Worm (Caenorhabditis elegans): ENCODE measurements around the gene Y45G12C.1.

DNA sequence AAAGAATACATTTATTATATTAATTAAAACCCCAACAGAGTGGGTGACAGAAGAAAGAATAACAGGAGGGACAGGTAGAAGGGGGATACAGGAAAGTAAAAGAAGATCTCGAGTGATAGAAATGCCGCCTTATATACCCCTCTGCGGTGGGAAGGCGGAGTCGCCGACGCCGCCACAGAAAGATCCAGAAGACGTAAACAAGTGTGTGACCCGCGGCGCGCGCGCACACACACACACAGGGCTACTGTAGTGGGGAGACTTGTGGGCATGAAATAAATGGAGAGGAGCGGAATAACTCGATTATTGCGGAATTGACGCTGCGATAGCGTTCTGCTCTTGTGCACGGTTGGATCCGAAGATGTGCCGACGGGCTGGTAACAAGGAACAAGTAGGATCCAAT lies 30.2 kb downstream of the Y45G12C.1 start:
- no peak for TF ChIP-seq nhr-84 (tag; optimal IDR thresholded peaks at IDR 0.05)
- no peak for TF ChIP-seq nhr-12 (tag; optimal IDR thresholded peaks at IDR 0.05)
- no peak for TF ChIP-seq lin-39 (tag; optimal IDR thresholded peaks at IDR 0.05)
- TF ChIP-seq ztf-11 (tag; optimal IDR thresholded peaks at IDR 0.05), result no peak
- no peak for TF ChIP-seq nhr-76 (tag; optimal IDR thresholded peaks at IDR 0.05)
- TF ChIP-seq ces-1 (GFP tag; optimal IDR thresholded peaks at IDR 0.05), result no peak
- TF ChIP-seq snu-23 (GFP tag; optimal IDR thresholded peaks at IDR 0.05), result no peak
- TF ChIP-seq fkh-10 (GFP tag; optimal IDR thresholded peaks at IDR 0.05), result no peak
- TF ChIP-seq pqm-1 (tag; optimal IDR thresholded peaks at IDR 0.05), result no peak
- TF ChIP-seq blmp-1 (tag; optimal IDR thresholded peaks at IDR 0.05), result no peak
- TF ChIP-seq zip-4 (GFP tag; optimal IDR thresholded peaks at IDR 0.05), result no peak
- no peak for TF ChIP-seq fos-1 (tag; optimal IDR thresholded peaks at IDR 0.05)
- TF ChIP-seq nhr-237 (tag; optimal IDR thresholded peaks at IDR 0.05), result no peak

Measured in whole organism, L1 larva.